Fruit fly (Drosophila melanogaster) whole organism, embryonic: ENCODE measurements around the gene CG17124.
A peak's percentile ranks its signal among the peaks of the same experiment; 100 is the strongest.

Experiments
- B-H1 ChIP-seq: fragments of 200-800 bp; sonication (Bioruptor generic); IDR thresholded peaks from 3 replicates; pipeline ENCODE4 v1.3.6; 2022; ENCODE audit warnings: missing biosample characterization, missing genetic modification characterization
- CG10654 ChIP-seq: fragments of 200-800 bp; sonication (Bioruptor generic); optimal IDR thresholded peaks from 2 replicates; lab custom pipeline; 2016; ENCODE audit warnings: missing biosample characterization, missing genetic modification characterization
- CG11504 ChIP-seq: fragments of 200-800 bp; sonication (Bioruptor generic); optimal IDR thresholded peaks from 3 replicates; lab custom pipeline; 2019; ENCODE audit warnings: missing biosample characterization, mild to moderate bottlenecking, missing genetic modification characterization, moderate library complexity
- CG11696 ChIP-seq: fragments of 200-800 bp; sonication (Bioruptor generic); IDR thresholded peaks from 2 replicates; pipeline ENCODE4 v1.3.6; 2022; ENCODE audit warnings: missing biosample characterization, missing genetic modification characterization
- CG12942 ChIP-seq: fragments of 200-800 bp; sonication (Bioruptor generic); optimal IDR thresholded peaks from 3 replicates; lab custom pipeline; 2016; ENCODE audit warnings: missing biosample characterization, missing genetic modification characterization
- CG13424 ChIP-seq: fragments of 200-800 bp; sonication (Bioruptor generic); optimal IDR thresholded peaks from 2 replicates; lab custom pipeline; 2019; ENCODE audit warnings: missing biosample characterization, mild to moderate bottlenecking, missing genetic modification characterization, moderate library complexity
- CG14014 ChIP-seq: fragments of 200-800 bp; sonication (Bioruptor generic); IDR thresholded peaks from 2 replicates; pipeline ENCODE4 v1.3.6; 2022; ENCODE audit warnings: missing biosample characterization, missing genetic modification characterization
- CG14441 ChIP-seq: fragments of 200-800 bp; sonication (Bioruptor generic); IDR thresholded peaks from 2 replicates; pipeline ENCODE4 v1.3.6; 2022; ENCODE audit warnings: missing biosample characterization, missing genetic modification characterization
- CG16815 ChIP-seq: fragments of 200-800 bp; sonication (Bioruptor generic); optimal IDR thresholded peaks from 3 replicates; lab custom pipeline; 2017; ENCODE audit warnings: missing biosample characterization, mild to moderate bottlenecking, missing genetic modification characterization
- CG16863 ChIP-seq: fragments of 200-800 bp; sonication (Bioruptor generic); optimal IDR thresholded peaks from 3 replicates; lab custom pipeline; 2016; ENCODE audit warnings: missing biosample characterization, missing genetic modification characterization
- CG17361 ChIP-seq: fragments of 200-800 bp; sonication (Bioruptor generic); IDR thresholded peaks from 3 replicates; pipeline ENCODE4 v1.3.6; 2022; ENCODE audit warnings: missing biosample characterization, missing genetic modification characterization
- CG17612 ChIP-seq: fragments of 200-800 bp; sonication (Bioruptor generic); IDR thresholded peaks from 2 replicates; pipeline ENCODE4 v1.3.6; 2022; ENCODE audit warnings: missing biosample characterization, missing genetic modification characterization
- CG18619 ChIP-seq: fragments of 200-800 bp; sonication (Bioruptor generic); optimal IDR thresholded peaks from 3 replicates; lab custom pipeline; 2017; ENCODE audit warnings: missing biosample characterization, mild to moderate bottlenecking, missing genetic modification characterization
- CG34224 ChIP-seq: fragments of 200-800 bp; sonication (Bioruptor generic); IDR thresholded peaks from 3 replicates; pipeline ENCODE4 v1.3.6; 2022; ENCODE audit warnings: missing biosample characterization, missing genetic modification characterization; ENCODE audit not compliant: partially characterized antibody
- CG4282 ChIP-seq: fragments of 200-800 bp; sonication (Bioruptor generic); optimal IDR thresholded peaks from 2 replicates; lab custom pipeline; 2016; ENCODE audit warnings: missing biosample characterization, missing genetic modification characterization
- CG4730 ChIP-seq: fragments of 200-800 bp; sonication (Bioruptor generic); IDR thresholded peaks from 2 replicates; pipeline ENCODE4 v1.3.6; 2022; ENCODE audit warnings: missing biosample characterization, missing genetic modification characterization
- CG6791 ChIP-seq: fragments of 200-800 bp; sonication (Bioruptor generic); IDR thresholded peaks from 3 replicates; pipeline ENCODE4 v1.3.6; 2022; ENCODE audit warnings: missing biosample characterization, missing genetic modification characterization; ENCODE audit not compliant: partially characterized antibody
- CG7372 ChIP-seq: fragments of 200-800 bp; sonication (Bioruptor generic); IDR thresholded peaks from 2 replicates; pipeline ENCODE4 v1.3.6; 2022; ENCODE audit warnings: missing biosample characterization, missing genetic modification characterization
- CTCF ChIP-seq: fragments of 200-800 bp; sonication (Bioruptor generic); optimal IDR thresholded peaks from 2 replicates; lab custom pipeline; 2017; ENCODE audit warnings: missing biosample characterization, mild to moderate bottlenecking, missing genetic modification characterization, moderate library complexity
- Doc3 ChIP-seq: fragments of 200-800 bp; sonication (Bioruptor generic); IDR thresholded peaks from 3 replicates; pipeline ENCODE4 v1.3.6; 2022; ENCODE audit warnings: missing biosample characterization, missing genetic modification characterization; ENCODE audit not compliant: partially characterized antibody
- MBD-R2 ChIP-seq: fragments of 200-800 bp; sonication (Bioruptor generic); IDR thresholded peaks from 2 replicates; pipeline ENCODE4 v1.3.6; 2022; ENCODE audit warnings: missing biosample characterization, missing genetic modification characterization
- Mad ChIP-seq: fragments of 200-800 bp; sonication (Bioruptor generic); optimal IDR thresholded peaks from 2 replicates; lab custom pipeline; 2016; ENCODE audit warnings: missing biosample characterization, missing genetic modification characterization
- Sox100B ChIP-seq: fragments of 200-800 bp; sonication (Bioruptor generic); optimal IDR thresholded peaks from 3 replicates; lab custom pipeline; 2018; ENCODE audit warnings: missing biosample characterization, mild to moderate bottlenecking, missing genetic modification characterization
- btn ChIP-seq: fragments of 200-800 bp; sonication (Bioruptor generic); optimal IDR thresholded peaks from 2 replicates; lab custom pipeline; 2016; ENCODE audit warnings: missing biosample characterization, missing genetic modification characterization
- cad ChIP-seq: fragments of >200 bp; optimal IDR thresholded peaks from 2 replicates; lab custom pipeline; 2017; ENCODE audit warnings: missing biosample characterization, missing genetic modification characterization
- chinmo ChIP-seq: fragments of 200-800 bp; sonication (Bioruptor generic); IDR thresholded peaks from 4 replicates; pipeline ENCODE4 v1.3.6; 2022; ENCODE audit warnings: missing biosample characterization, missing genetic modification characterization; ENCODE audit not compliant: partially characterized antibody
- crp ChIP-seq, 2 experiments: fragments of 200-800 bp; sonication (Bioruptor generic); optimal IDR thresholded peaks; 2 replicates in 1 of 2; 3 replicates in 1 of 2; lab custom pipeline; 2017; ENCODE audit warnings: missing biosample characterization in 2 of 2, missing genetic modification characterization in 2 of 2, mild to moderate bottlenecking in 1 of 2, moderate library complexity in 1 of 2
- esg ChIP-seq: fragments of 200-800 bp; sonication (Bioruptor generic); conservative IDR thresholded peaks from 2 replicates; pipeline ENCODE4 v1.3.6; 2022; ENCODE audit warnings: missing biosample characterization, missing genetic modification characterization
- hb ChIP-seq: fragments of 200-800 bp; sonication (Bioruptor generic); IDR thresholded peaks from 3 replicates; pipeline ENCODE4 v1.3.6; 2022; ENCODE audit warnings: missing biosample characterization, missing genetic modification characterization; ENCODE audit not compliant: partially characterized antibody
- ind ChIP-seq: fragments of 200-800 bp; sonication (Bioruptor generic); optimal IDR thresholded peaks from 3 replicates; lab custom pipeline; 2016; ENCODE audit warnings: missing biosample characterization, missing genetic modification characterization
- jumu ChIP-seq: fragments of 200-800 bp; sonication (Bioruptor generic); optimal IDR thresholded peaks from 3 replicates; lab custom pipeline; 2016; ENCODE audit warnings: missing biosample characterization, missing genetic modification characterization
- kah ChIP-seq: fragments of 200-800 bp; sonication (Bioruptor generic); optimal IDR thresholded peaks from 2 replicates; lab custom pipeline; 2018; ENCODE audit warnings: missing biosample characterization, mild to moderate bottlenecking, missing genetic modification characterization
- ken ChIP-seq: fragments of 200-800 bp; sonication (Bioruptor generic); IDR thresholded peaks from 3 replicates; pipeline ENCODE4 v1.3.6; 2022; ENCODE audit warnings: missing biosample characterization, missing genetic modification characterization
- lbe ChIP-seq: fragments of 200-800 bp; sonication (Bioruptor generic); optimal IDR thresholded peaks from 2 replicates; lab custom pipeline; 2016; ENCODE audit warnings: missing biosample characterization, mild to moderate bottlenecking, missing genetic modification characterization
- lilli ChIP-seq: fragments of 200-800 bp; sonication (Bioruptor generic); optimal IDR thresholded peaks from 3 replicates; lab custom pipeline; 2016; ENCODE audit warnings: missing biosample characterization, missing genetic modification characterization
- lmd ChIP-seq: fragments of 200-800 bp; sonication (Bioruptor generic); IDR thresholded peaks from 2 replicates; pipeline ENCODE4 v1.3.6; 2022; ENCODE audit warnings: missing biosample characterization, missing genetic modification characterization
- lola ChIP-seq, 3 experiments: fragments of >200 bp in 2 of 3; fragments of 200-800 bp in 1 of 3; sonication (Bioruptor generic) in 1 of 3; optimal IDR thresholded peaks; 2 replicates each; lab custom pipeline; 2017 to 2019; ENCODE audit warnings: missing biosample characterization in 3 of 3, missing genetic modification characterization in 3 of 3, mild to moderate bottlenecking in 1 of 3, moderate library complexity in 1 of 3
- nerfin-1 ChIP-seq: fragments of 200-800 bp; sonication (Bioruptor generic); optimal IDR thresholded peaks from 3 replicates; lab custom pipeline; 2019; ENCODE audit warnings: missing biosample characterization, mild to moderate bottlenecking, missing genetic modification characterization, moderate library complexity
- oc ChIP-seq: fragments of 200-800 bp; sonication (Bioruptor generic); optimal IDR thresholded peaks from 2 replicates; lab custom pipeline; 2018; ENCODE audit warnings: missing biosample characterization, mild to moderate bottlenecking, missing genetic modification characterization, moderate library complexity
- otp ChIP-seq: fragments of 200-800 bp; sonication (Bioruptor generic); IDR thresholded peaks from 3 replicates; pipeline ENCODE4, ENCODE4 v1.3.6; 2022; ENCODE audit warnings: missing biosample characterization, missing genetic modification characterization
- pfk ChIP-seq: fragments of 200-800 bp; sonication (Bioruptor generic); optimal IDR thresholded peaks from 2 replicates; lab custom pipeline; 2018; ENCODE audit warnings: missing biosample characterization, mild to moderate bottlenecking, missing genetic modification characterization, moderate library complexity
- ro ChIP-seq: fragments of 200-800 bp; sonication (Bioruptor generic); IDR thresholded peaks from 2 replicates; pipeline ENCODE4 v1.3.6; 2022; ENCODE audit warnings: missing biosample characterization, missing genetic modification characterization
- tgo ChIP-seq: fragments of 200-800 bp; sonication (Bioruptor generic); IDR thresholded peaks from 3 replicates; pipeline ENCODE4 v1.3.6; 2022; ENCODE audit warnings: missing biosample characterization, missing genetic modification characterization
- tio ChIP-seq: fragments of 200-800 bp; sonication (Bioruptor generic); optimal IDR thresholded peaks from 2 replicates; lab custom pipeline; 2017; ENCODE audit warnings: missing biosample characterization, missing genetic modification characterization, inconsistent platforms
- zen ChIP-seq: fragments of 200-800 bp; sonication (Bioruptor generic); optimal IDR thresholded peaks from 3 replicates; lab custom pipeline; 2018; ENCODE audit warnings: missing biosample characterization, mild to moderate bottlenecking, missing genetic modification characterization, moderate library complexity

CG17124 gene

DNA sequence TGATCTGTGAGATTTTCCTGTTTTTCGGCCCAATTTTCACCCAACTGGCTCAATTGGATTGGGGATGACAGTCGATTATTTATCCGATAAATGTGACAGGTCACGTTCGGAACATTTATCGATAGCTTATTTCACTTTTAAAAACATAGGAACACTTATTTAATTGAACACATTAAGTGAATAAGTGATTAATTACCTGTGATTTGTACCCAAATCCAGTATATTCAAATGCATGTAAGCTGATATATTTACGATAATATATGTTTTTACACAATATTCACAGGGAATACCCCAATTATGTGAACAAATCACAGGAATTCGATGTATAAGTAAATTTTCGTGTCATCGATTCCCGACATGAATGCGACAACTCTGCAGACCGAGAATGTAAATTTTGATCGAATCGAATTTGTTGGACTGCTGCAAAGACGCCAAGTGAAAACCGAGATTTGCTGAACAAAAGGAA, 23.7 kb downstream of the CG17124 start, which contains the start of the genes EMC3 and Dpy-30L1 (continued):
- TF ChIP-seq jumu (GFP tag; lab: Kevin White, UChicago), result peak; percentile 27
- TF ChIP-seq MBD-R2, result peak; percentile 89
- peak in 1 of 3 experiments; percentile 50 for TF ChIP-seq lola (GFP tag; optimal IDR thresholded peaks at IDR 0.05; lab: Kevin White, UChicago)
- TF ChIP-seq nerfin-1 (tag; lab: Kevin White, UChicago), result peak; percentile 41
- TF ChIP-seq lilli (GFP tag; lab: Kevin White, UChicago), result peak; percentile 78
- TF ChIP-seq CG16863, result peak; percentile 33
- no peak for TF ChIP-seq pfk
- TF ChIP-seq CTCF (GFP tag; lab: Kevin White, UChicago), result no peak
- peak; percentile 53; the same call in 1 of the 2 replicates for TF ChIP-seq CG14441 (GFP tag; lab: Robert Waterston, UW)
- no peak for TF ChIP-seq cad
- peak; percentile 43; the same call in 1 of the 2 replicates for TF ChIP-seq lmd (GFP tag; lab: Robert Waterston, UW)
- TF ChIP-seq CG17612 (GFP tag; lab: Robert Waterston, UW), result no peak
- no peak for TF ChIP-seq ken (GFP tag; lab: Robert Waterston, UW)
- TF ChIP-seq chinmo (GFP tag; lab: Robert Waterston, UW), result peak; percentile 76; the same call in 1 of the 4 replicates
- TF ChIP-seq B-H1 (GFP tag; lab: Robert Waterston, UW), result no peak
- TF ChIP-seq CG34224 (GFP tag; lab: Robert Waterston, UW), result peak; percentile 81
- TF ChIP-seq kah, result no peak
- 0 out of 2 replicates have a peak, but pooled peaks have one; percentile 19 for TF ChIP-seq esg
- peak; percentile 37 for TF ChIP-seq CG10654
- TF ChIP-seq Doc3 (GFP tag; lab: Robert Waterston, UW), result peak; percentile 85
- no peak for TF ChIP-seq CG11504
- TF ChIP-seq tio (GFP tag; lab: Kevin White, UChicago), result no peak
- no peak for TF ChIP-seq CG18619 (GFP tag; lab: Kevin White, UChicago)
- peak; percentile 42; the same call in 1 of the 3 replicates for TF ChIP-seq CG6791
- TF ChIP-seq lbe (GFP tag; lab: Kevin White, UChicago), result no peak
- peak; percentile 32 for TF ChIP-seq CG12942 (GFP tag; lab: Kevin White, UChicago)

DNA sequence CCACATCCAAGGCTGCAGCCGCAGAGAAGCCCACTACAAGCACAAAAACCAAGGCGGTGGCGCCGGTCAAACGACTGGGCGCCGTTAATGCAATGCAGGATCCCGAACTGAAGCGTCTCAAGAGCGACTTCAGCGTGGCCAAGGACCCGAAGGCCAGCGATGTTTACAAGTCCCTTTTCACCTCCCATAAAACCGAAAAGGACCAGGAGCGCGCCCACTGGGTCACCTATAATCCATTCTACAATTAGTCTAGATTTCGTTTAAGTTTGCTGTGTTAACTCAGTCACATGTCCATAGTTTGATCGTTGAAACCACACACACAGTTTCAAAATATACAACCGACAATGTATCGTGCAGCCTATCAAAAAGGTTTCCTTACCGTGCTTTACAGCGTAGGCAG, 26.2 kb downstream of the CG17124 start, which contains the start of gene CG17118:
CG17118 (plus strand) TSS at position 301 of the 400 bp plus-strand sequence.
- TF ChIP-seq crp (GFP tag; optimal IDR thresholded peaks at IDR 0.05; lab: Kevin White, UChicago) (no peak), CG7372 (GFP tag; lab: Robert Waterston, UW) (no peak), btn (no peak), Mad (GFP tag; lab: Kevin White, UChicago) (no peak), CG4730 (GFP tag; lab: Robert Waterston, UW) (no peak), oc (tag; lab: Kevin White, UChicago) (no peak), zen (tag; lab: Kevin White, UChicago) (no peak), CG13424 (tag; lab: Kevin White, UChicago) (no peak), tgo (GFP tag; lab: Robert Waterston, UW) (no peak), CG14014 (GFP tag; lab: Robert Waterston, UW) (no peak), CG16815 (GFP tag; lab: Kevin White, UChicago) (no peak), ro (GFP tag; lab: Robert Waterston, UW) (no peak), otp (GFP tag; lab: Robert Waterston, UW) (no peak), CG11696 (GFP tag; lab: Robert Waterston, UW) (no peak), CG17361 (no peak), hb (no peak), Sox100B (GFP tag; lab: Kevin White, UChicago) (no peak), CG4282 (GFP tag; lab: Kevin White, UChicago) (no peak), ind (no peak)
